Fruit fly (Drosophila melanogaster): ENCODE measurements around the gene CG9265.

The CG9265 gene

dm6 chr2L:21051873-21052736 is 19.2 kb downstream of the CG9265 start, which contains the start of gene CG42238 (continued):
- TF ChIP-seq bab2 (GFP tag; optimal IDR thresholded peaks at IDR 0.05) (no peak), Ets97D (GFP tag; optimal IDR thresholded peaks at IDR 0.05) (peak; percentile 28), CG11504 (tag; optimal IDR thresholded peaks at IDR 0.05) (peak; percentile 4), Trl (optimal IDR thresholded peaks at IDR 0.05) (peak; percentile 50 to 59), Trl (GFP tag; optimal IDR thresholded peaks at IDR 0.05) (no peak), Ptx1 (GFP tag; IDR thresholded peaks at IDR 0.05) (0 out of 2 replicates have a peak, but pooled peaks have one; percentile 12), tio (GFP tag; optimal IDR thresholded peaks at IDR 0.05) (no peak), CG5953 (GFP tag; IDR thresholded peaks at IDR 0.05) (peak; percentile 31; the same call in 1 of the 2 replicates), CG12104 (GFP tag; optimal IDR thresholded peaks at IDR 0.05) (no peak)

DNA sequence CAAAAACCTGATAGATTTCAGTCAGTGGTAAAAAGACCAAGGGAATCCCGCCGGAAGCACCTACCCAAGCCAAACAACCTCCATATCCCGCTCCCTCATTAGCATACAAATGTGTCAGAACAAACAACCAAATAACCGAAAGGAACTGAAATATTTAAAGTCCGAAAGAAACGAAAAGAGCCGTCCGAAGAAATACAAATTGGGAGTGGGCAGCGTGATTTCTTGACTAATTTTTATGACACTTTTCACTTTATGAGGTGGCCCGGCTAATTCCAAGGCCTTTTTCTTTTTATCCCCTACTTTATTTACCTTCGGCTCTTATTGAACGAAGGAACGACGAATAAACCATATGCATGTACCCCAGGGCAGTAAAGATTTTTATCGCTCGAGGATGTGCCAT is 30.6 kb downstream of the CG9265 start:
- TF ChIP-seq cad (GFP tag; optimal IDR thresholded peaks at IDR 0.05) (peak; percentile 84), zen (tag; optimal IDR thresholded peaks at IDR 0.05) (peak; percentile 18), tll (GFP tag; optimal IDR thresholded peaks at IDR 0.05) (peak in 1 of 2 experiments; percentile 96), kni (GFP tag; optimal IDR thresholded peaks at IDR 0.05) (peak; percentile 73), Spps (tag; optimal IDR thresholded peaks at IDR 0.05) (no peak), CG1024 (GFP tag; IDR thresholded peaks at IDR 0.05) (no peak), Ets65A (GFP tag) (no peak), vvl (GFP tag; IDR thresholded peaks at IDR 0.05) (0 out of 2 replicates have a peak, but pooled peaks have one; percentile 17), CG8359 (GFP tag; optimal IDR thresholded peaks at IDR 0.05; ENCODE audit: borderline replicate concordance) (no peak), CG8281 (tag; optimal IDR thresholded peaks at IDR 0.05) (no peak)

DNA sequence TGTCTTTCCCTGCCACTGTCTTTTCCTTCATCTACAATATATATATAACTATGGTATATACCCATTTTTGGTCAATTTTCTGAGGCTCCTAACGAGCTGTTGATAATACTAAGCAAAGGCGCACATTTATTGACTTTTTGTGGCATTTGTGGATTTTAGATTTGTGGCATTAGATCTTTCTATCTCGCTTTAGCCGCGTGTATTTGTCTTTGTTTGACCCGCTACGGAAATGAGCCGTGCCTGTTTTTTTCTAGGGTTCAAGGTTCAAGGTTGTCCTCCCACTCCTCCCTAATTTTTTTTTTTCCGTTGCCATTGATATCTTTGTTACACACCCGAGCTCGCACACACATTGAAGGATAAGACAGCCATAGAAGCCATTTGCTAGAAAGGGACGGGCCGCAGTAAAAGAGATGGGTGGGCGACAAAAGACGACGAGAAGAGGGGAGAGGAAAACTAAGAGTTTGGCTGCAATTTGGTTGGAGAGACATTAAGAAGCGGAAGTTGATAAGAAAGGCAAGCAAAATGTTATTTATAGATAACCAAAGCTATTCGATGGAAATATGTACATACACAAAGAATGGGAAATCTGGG is 31.6 kb downstream of the CG9265 start:
- TF ChIP-seq ssp (GFP tag; IDR thresholded peaks at IDR 0.05) (no peak), stwl (tag; optimal IDR thresholded peaks at IDR 0.05) (no peak), CkIIα-i1 (GFP tag; IDR thresholded peaks at IDR 0.05) (no peak), CrebB (tag; optimal IDR thresholded peaks at IDR 0.05) (no peak), nerfin-1 (tag; optimal IDR thresholded peaks at IDR 0.05) (no peak), Rfx (GFP tag; IDR thresholded peaks at IDR 0.05) (no peak), hb (GFP tag; IDR thresholded peaks at IDR 0.05; ENCODE audit: partially characterized antibody) (no peak), Fer2 (tag; optimal IDR thresholded peaks at IDR 0.05) (no peak), twi (tag; optimal IDR thresholded peaks at IDR 0.05) (peak; percentile 15), her (GFP tag; optimal IDR thresholded peaks at IDR 0.05) (no peak), CG17361 (GFP tag; IDR thresholded peaks at IDR 0.05) (no peak), CG8388 (GFP tag; optimal IDR thresholded peaks at IDR 0.05) (no peak), oc (tag; optimal IDR thresholded peaks at IDR 0.05) (no peak), exex (tag; optimal IDR thresholded peaks at IDR 0.05) (peak; percentile 8), CG17385 (GFP tag; optimal IDR thresholded peaks at IDR 0.05) (no peak), CG2678 (tag; optimal IDR thresholded peaks at IDR 0.05) (no peak), Nf-YB (GFP tag; optimal IDR thresholded peaks at IDR 0.05) (no peak), Mes4 (GFP tag; optimal IDR thresholded peaks at IDR 0.05) (no peak), CG1792 (GFP tag; optimal IDR thresholded peaks at IDR 0.05) (no peak), Med (GFP tag) (peak; percentile 57), trem (tag; optimal IDR thresholded peaks at IDR 0.05) (peak; percentile 1), bbx (GFP tag; IDR thresholded peaks at IDR 0.05; ENCODE audit: partially characterized antibody) (no peak), CG1233 (GFP tag; optimal IDR thresholded peaks at IDR 0.05) (peak; percentile 13), CG16863 (GFP tag; optimal IDR thresholded peaks at IDR 0.05) (no peak), Tbp (GFP tag; optimal IDR thresholded peaks at IDR 0.05) (no peak), CG12659 (GFP tag; optimal IDR thresholded peaks at IDR 0.05) (no peak), Hr51 (GFP tag; optimal IDR thresholded peaks at IDR 0.05) (no peak), Spps (tag; optimal IDR thresholded peaks at IDR 0.05) (no peak)

Measured in whole organism, embryonic.